Fruit fly (Drosophila melanogaster) whole organism, pupa: Measurements from ENCODE around the gene CG15528.

Experiments used
- CG10348 ChIP-seq: fragments of 200-800 bp; sonication (Bioruptor generic); IDR thresholded peaks from 2 replicates; pipeline ENCODE4 v1.3.6; 2022; ENCODE audit warnings: missing biosample characterization, missing genetic modification characterization
- CG12605 ChIP-seq: fragments of 200-800 bp; sonication (Bioruptor generic); IDR thresholded peaks from 2 replicates; pipeline ENCODE4 v1.3.6; 2022; ENCODE audit warnings: missing biosample characterization, missing genetic modification characterization
- CG13204 ChIP-seq: fragments of 200-800 bp; sonication (Bioruptor generic); optimal IDR thresholded peaks from 2 replicates; lab custom pipeline; 2018; ENCODE audit warnings: missing biosample characterization, mild to moderate bottlenecking, missing genetic modification characterization, moderate library complexity
- CG14655 ChIP-seq: fragments of 200-800 bp; sonication (Bioruptor generic); optimal IDR thresholded peaks from 3 replicates; lab custom pipeline; 2017; ENCODE audit warnings: mild to moderate bottlenecking, missing biosample characterization, missing genetic modification reagents, missing genetic modification characterization
- CG15710 ChIP-seq: fragments of 200-800 bp; sonication (Bioruptor generic); optimal IDR thresholded peaks from 2 replicates; lab custom pipeline; 2018; ENCODE audit warnings: missing biosample characterization, mild to moderate bottlenecking, missing genetic modification characterization, moderate library complexity
- CG17806 ChIP-seq: fragments of 200-800 bp; sonication (Bioruptor generic); optimal IDR thresholded peaks from 2 replicates; lab custom pipeline; 2018; ENCODE audit warnings: missing biosample characterization, mild to moderate bottlenecking, missing genetic modification characterization, moderate library complexity
- CG32121 ChIP-seq: fragments of 200-800 bp; sonication (Bioruptor generic); IDR thresholded peaks from 2 replicates; pipeline ENCODE4 v1.3.6; 2022; ENCODE audit warnings: missing biosample characterization, missing genetic modification characterization
- CG34367 ChIP-seq: fragments of 200-800 bp; sonication (Bioruptor generic); optimal IDR thresholded peaks from 2 replicates; lab custom pipeline; 2018; ENCODE audit warnings: missing biosample characterization, mild to moderate bottlenecking, missing genetic modification characterization
- CG4496 ChIP-seq: fragments of 200-800 bp; sonication (Bioruptor generic); IDR thresholded peaks from 3 replicates; pipeline ENCODE4 v1.3.6; 2022; ENCODE audit warnings: missing biosample characterization, missing genetic modification characterization
- CG8159 ChIP-seq: fragments of 200-800 bp; sonication (Bioruptor generic); optimal IDR thresholded peaks from 3 replicates; lab custom pipeline; 2018; ENCODE audit warnings: missing biosample characterization, mild to moderate bottlenecking, missing genetic modification characterization, moderate library complexity
- CG8301 ChIP-seq: fragments of 200-800 bp; sonication (Bioruptor generic); optimal IDR thresholded peaks from 2 replicates; lab custom pipeline; 2018; ENCODE audit warnings: missing biosample characterization, mild to moderate bottlenecking, missing genetic modification characterization
- CG9948 ChIP-seq: fragments of 200-800 bp; sonication (Bioruptor generic); optimal IDR thresholded peaks from 2 replicates; lab custom pipeline; 2018; ENCODE audit warnings: missing biosample characterization, mild to moderate bottlenecking, missing genetic modification characterization, moderate library complexity
- D1 ChIP-seq: fragments of 200-800 bp; sonication (Bioruptor generic); optimal IDR thresholded peaks from 2 replicates; lab custom pipeline; 2018; ENCODE audit warnings: missing biosample characterization, mild to moderate bottlenecking, missing genetic modification characterization, moderate library complexity
- EcR ChIP-seq: fragments of 200-800 bp; sonication (Bioruptor generic); optimal IDR thresholded peaks from 3 replicates; lab custom pipeline; 2019; ENCODE audit warnings: missing biosample characterization, missing genetic modification characterization, mild to moderate bottlenecking, moderate library complexity, missing genetic modification reagents
- Ets98B ChIP-seq: fragments of 200-800 bp; sonication (Bioruptor generic); IDR thresholded peaks from 2 replicates; pipeline ENCODE4 v1.3.6; 2022; ENCODE audit warnings: missing biosample characterization, missing genetic modification characterization
- Pif1A ChIP-seq: fragments of 200-800 bp; sonication (Bioruptor generic); optimal IDR thresholded peaks from 3 replicates; lab custom pipeline; 2016; ENCODE audit warnings: missing biosample characterization, missing genetic modification characterization
- Pif1B ChIP-seq: fragments of 200-800 bp; sonication (Bioruptor generic); optimal IDR thresholded peaks from 3 replicates; lab custom pipeline; 2016; ENCODE audit warnings: missing biosample characterization, missing genetic modification characterization
- Snoo ChIP-seq: fragments of 200-800 bp; sonication (Bioruptor generic); optimal IDR thresholded peaks from 3 replicates; lab custom pipeline; 2017; ENCODE audit warnings: missing biosample characterization, mild to moderate bottlenecking, missing genetic modification characterization, inconsistent platforms
- fd96Ca ChIP-seq: fragments of 200-800 bp; sonication (Bioruptor generic); IDR thresholded peaks from 3 replicates; pipeline ENCODE4 v1.3.6; 2022; ENCODE audit warnings: missing biosample characterization, missing genetic modification characterization
- gl ChIP-seq: fragments of 200-800 bp; sonication (Bioruptor generic); optimal IDR thresholded peaks from 2 replicates; lab custom pipeline; 2018; ENCODE audit warnings: missing biosample characterization, mild to moderate bottlenecking, missing genetic modification characterization
- rn ChIP-seq: fragments of 200-800 bp; sonication (Bioruptor generic); IDR thresholded peaks from 2 replicates; pipeline ENCODE4 v1.3.6; 2022; ENCODE audit warnings: missing biosample characterization, missing genetic modification characterization

Gene CG15528

DNA sequence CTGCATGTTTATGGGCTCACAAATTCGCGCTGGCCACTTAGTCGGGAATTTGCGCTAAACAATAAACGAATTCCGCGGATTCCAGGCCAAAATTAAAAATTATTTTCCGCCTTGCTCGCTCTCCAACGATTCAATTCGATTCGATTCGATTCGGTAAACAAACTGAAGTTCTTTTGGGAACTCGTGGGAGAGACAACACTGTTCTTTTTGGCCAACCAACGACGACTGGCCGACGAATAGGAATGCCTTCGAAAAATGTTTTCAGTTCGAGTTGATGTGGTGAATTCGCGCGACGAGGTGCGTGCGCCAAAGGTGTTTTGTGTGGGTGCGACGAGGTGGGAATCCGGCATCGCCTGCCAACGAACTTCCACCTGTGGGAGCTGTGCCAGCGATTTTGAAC is at the start of gene CG15528:
TSS of gene CG15528 (minus strand) at position 180 of the 400 bp plus-strand sequence.
- TF ChIP-seq CG4496 (GFP tag; lab: Robert Waterston, UW), result no peak
- no peak for TF ChIP-seq CG12605 (GFP tag; lab: Robert Waterston, UW)
- TF ChIP-seq CG13204 (GFP tag; lab: Kevin White, UChicago), result no peak
- no peak for TF ChIP-seq Pif1A (GFP tag; lab: Kevin White, UChicago)
- no peak for TF ChIP-seq CG32121 (GFP tag; lab: Robert Waterston, UW)
- no peak for TF ChIP-seq EcR (GFP tag; lab: Kevin White, UChicago)
- no peak for TF ChIP-seq Ets98B (GFP tag; lab: Robert Waterston, UW)
- no peak for TF ChIP-seq Snoo (tag; lab: Kevin White, UChicago)
- TF ChIP-seq rn (GFP tag; lab: Robert Waterston, UW), result no peak
- TF ChIP-seq CG9948, result no peak
- no peak for TF ChIP-seq gl (tag; lab: Kevin White, UChicago)
- TF ChIP-seq CG17806, result no peak
- TF ChIP-seq, all 21 proteins: peak for 0

DNA sequence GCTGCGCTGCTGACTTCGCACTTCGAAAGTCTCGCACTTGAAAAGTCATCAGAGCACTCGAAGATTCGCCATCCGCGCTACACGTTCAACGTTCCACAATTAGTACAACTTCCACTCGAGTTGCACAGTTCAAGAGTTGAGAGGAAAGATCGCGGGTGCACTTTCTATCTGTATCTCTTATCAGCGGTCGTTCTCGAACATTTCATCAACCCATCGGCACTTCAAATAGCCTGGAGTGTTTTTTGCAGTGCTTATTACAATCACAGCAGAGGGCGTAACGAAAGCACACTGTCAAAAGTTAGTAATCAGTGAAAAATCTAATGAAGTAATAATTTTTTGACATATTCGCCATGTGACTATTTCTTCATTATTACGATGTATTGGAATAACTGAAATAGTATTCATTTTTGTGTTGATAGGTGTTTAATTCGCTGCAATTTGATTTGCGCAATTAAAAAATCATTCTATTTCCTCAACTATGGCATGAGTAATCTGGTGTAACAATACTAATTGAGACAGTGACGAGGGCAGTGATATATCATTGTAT is 49.5 kb upstream of the CG15528 start:
- TF ChIP-seq EcR (GFP tag; lab: Kevin White, UChicago), result peak; percentile 12
- peak; percentile 17 for TF ChIP-seq CG8301
- TF ChIP-seq rn (GFP tag; lab: Robert Waterston, UW), result 0 out of 2 replicates have a peak, but pooled peaks have one; percentile 25
- peak; percentile 47 for TF ChIP-seq Ets98B (GFP tag; lab: Robert Waterston, UW)
- TF ChIP-seq Snoo (tag; lab: Kevin White, UChicago), result no peak
- TF ChIP-seq fd96Ca, result no peak
- TF ChIP-seq D1 (tag; lab: Kevin White, UChicago), result no peak
- peak; percentile 46 for TF ChIP-seq CG15710 (tag; lab: Kevin White, UChicago)
- TF ChIP-seq CG13204 (GFP tag; lab: Kevin White, UChicago), result no peak
- TF ChIP-seq CG14655, result peak; percentile 7
- TF ChIP-seq CG17806, result peak; percentile 27
- TF ChIP-seq CG12605 (GFP tag; lab: Robert Waterston, UW), result peak; percentile 58; the same call in 1 of the 2 replicates
- TF ChIP-seq Pif1B (GFP tag; lab: Kevin White, UChicago), result no peak
- TF ChIP-seq CG32121 (GFP tag; lab: Robert Waterston, UW), result peak; percentile 36; the same call in 1 of the 2 replicates
- TF ChIP-seq CG4496 (GFP tag; lab: Robert Waterston, UW), result peak; percentile 72
- TF ChIP-seq CG8159, result peak; percentile 39
- no peak for TF ChIP-seq CG10348
- TF ChIP-seq gl (tag; lab: Kevin White, UChicago), result no peak
- no peak for TF ChIP-seq Pif1A (GFP tag; lab: Kevin White, UChicago)
- peak; percentile 48 for TF ChIP-seq CG34367
- TF ChIP-seq CG9948, result peak; percentile 34

DNA sequence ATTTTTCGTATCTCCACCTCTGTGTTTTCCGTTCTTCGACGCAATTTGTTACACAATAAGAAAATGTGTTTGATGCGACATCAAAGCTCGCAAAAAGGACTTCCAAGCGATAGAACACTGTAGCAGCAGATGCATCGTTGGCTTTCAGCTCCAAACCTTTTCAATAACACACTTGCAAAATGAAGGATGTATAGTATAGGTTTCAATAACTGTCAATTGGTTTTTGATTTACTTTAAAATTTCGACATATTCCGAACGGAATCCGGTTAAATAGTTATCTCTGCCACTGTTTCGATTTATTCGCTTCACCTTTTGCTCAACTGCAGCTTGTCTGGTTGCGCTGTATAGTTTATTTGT is 49.0 kb upstream of the CG15528 start:
- TF ChIP-seq CG8159 (peak; percentile 55), fd96Ca (no peak), Ets98B (GFP tag; lab: Robert Waterston, UW) (no peak; the same call in 1 of the 2 replicates), CG4496 (GFP tag; lab: Robert Waterston, UW) (no peak), CG10348 (no peak), CG15710 (tag; lab: Kevin White, UChicago) (peak; percentile 64), EcR (GFP tag; lab: Kevin White, UChicago) (no peak), rn (GFP tag; lab: Robert Waterston, UW) (no peak), CG8301 (peak; percentile 18), D1 (tag; lab: Kevin White, UChicago) (peak; percentile 5), CG13204 (GFP tag; lab: Kevin White, UChicago) (no peak), CG32121 (GFP tag; lab: Robert Waterston, UW) (no peak), CG17806 (peak; percentile 14), CG14655 (peak; percentile 46), CG34367 (peak; percentile 35), Pif1B (GFP tag; lab: Kevin White, UChicago) (no peak), Snoo (tag; lab: Kevin White, UChicago) (no peak), CG9948 (peak; percentile 32), Pif1A (GFP tag; lab: Kevin White, UChicago) (peak; percentile 14), CG12605 (GFP tag; lab: Robert Waterston, UW) (no peak), gl (tag; lab: Kevin White, UChicago) (no peak)
- TF ChIP-seq, all 21 proteins: peak for 9

DNA sequence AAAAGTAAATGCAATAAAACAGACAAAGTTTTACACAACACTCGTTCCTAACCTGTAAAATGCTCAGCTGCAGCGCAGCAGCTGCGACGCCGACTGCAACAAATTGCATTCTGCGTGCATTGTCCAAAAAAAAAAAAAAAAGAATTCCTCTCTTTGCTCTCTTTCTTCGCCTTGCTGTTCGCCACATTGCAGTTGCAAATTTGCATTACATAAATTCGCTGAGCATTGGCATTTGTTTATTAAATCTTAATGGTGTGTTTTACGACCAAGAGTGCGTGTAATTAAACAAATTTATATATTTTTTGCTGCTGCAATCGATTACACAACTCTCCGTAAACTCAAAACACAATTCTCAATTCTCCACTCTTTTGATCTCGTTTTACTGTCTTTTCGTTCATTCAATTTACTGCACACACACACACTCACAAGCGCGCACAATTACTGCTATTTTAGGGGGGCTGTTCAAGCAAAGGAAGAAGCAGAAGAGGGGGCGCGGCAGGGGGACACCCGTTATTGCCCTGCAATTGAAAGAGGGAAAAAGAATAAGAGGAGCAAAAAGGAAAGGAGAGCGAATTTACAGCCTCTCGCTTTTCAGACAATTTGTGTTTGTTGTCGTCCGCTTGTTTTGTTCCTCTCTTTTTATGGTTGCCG is 48.5 kb upstream of the CG15528 start:
- TF ChIP-seq CG13204 (GFP tag; lab: Kevin White, UChicago), result peak; percentile 36
- no peak for TF ChIP-seq CG8159
- TF ChIP-seq CG12605 (GFP tag; lab: Robert Waterston, UW), result no peak
- TF ChIP-seq Ets98B (GFP tag; lab: Robert Waterston, UW), result no peak
- TF ChIP-seq CG10348, result no peak
- peak; percentile 12; the same call in 1 of the 2 replicates for TF ChIP-seq CG32121 (GFP tag; lab: Robert Waterston, UW)
- 0 out of 2 replicates have a peak, but pooled peaks have one; percentile 30 for TF ChIP-seq rn (GFP tag; lab: Robert Waterston, UW)
- TF ChIP-seq CG34367, result no peak
- no peak for TF ChIP-seq D1 (tag; lab: Kevin White, UChicago)
- no peak for TF ChIP-seq Pif1B (GFP tag; lab: Kevin White, UChicago)
- no peak for TF ChIP-seq Pif1A (GFP tag; lab: Kevin White, UChicago)
- no peak for TF ChIP-seq CG15710 (tag; lab: Kevin White, UChicago)
- peak; percentile 9; the same call in 1 of the 3 replicates for TF ChIP-seq CG4496 (GFP tag; lab: Robert Waterston, UW)
- TF ChIP-seq CG9948, result no peak
- TF ChIP-seq CG17806, result no peak
- TF ChIP-seq CG14655, result no peak
- no peak for TF ChIP-seq Snoo (tag; lab: Kevin White, UChicago)
- peak; percentile 26; the same call in 1 of the 3 replicates for TF ChIP-seq fd96Ca
- TF ChIP-seq CG8301, result no peak
- peak; percentile 52 for TF ChIP-seq EcR (GFP tag; lab: Kevin White, UChicago)
- peak; percentile 2 for TF ChIP-seq gl (tag; lab: Kevin White, UChicago)
